Fruit fly (Drosophila melanogaster) whole organism, embryonic: ENCODE data around the gene CG8100.

Experiments
- Aef1 ChIP-seq: fragments of 200-800 bp; sonication (Bioruptor generic); IDR thresholded peaks from 3 replicates; pipeline ENCODE4 v1.3.6; 2022; ENCODE audit warnings: missing biosample characterization, missing genetic modification characterization
- Bgb ChIP-seq: fragments of 200-800 bp; sonication (Bioruptor generic); IDR thresholded peaks from 2 replicates; pipeline ENCODE4 v1.3.6; 2022; ENCODE audit warnings: missing biosample characterization, missing genetic modification characterization; ENCODE audit not compliant: partially characterized antibody
- CG10462 ChIP-seq: fragments of 200-800 bp; sonication (Bioruptor generic); optimal IDR thresholded peaks from 2 replicates; lab custom pipeline; 2016; ENCODE audit warnings: missing biosample characterization, missing genetic modification characterization
- CG10979 ChIP-seq: fragments of 200-800 bp; sonication (Bioruptor generic); optimal IDR thresholded peaks from 2 replicates; lab custom pipeline; 2018; ENCODE audit warnings: missing biosample characterization, mild to moderate bottlenecking, missing genetic modification characterization, moderate library complexity
- CG11093 ChIP-seq: fragments of 200-800 bp; sonication (Bioruptor generic); IDR thresholded peaks from 3 replicates; pipeline ENCODE4 v1.3.6; 2022; ENCODE audit warnings: missing biosample characterization, missing genetic modification characterization
- CG11504 ChIP-seq: fragments of 200-800 bp; sonication (Bioruptor generic); optimal IDR thresholded peaks from 3 replicates; lab custom pipeline; 2019; ENCODE audit warnings: missing biosample characterization, mild to moderate bottlenecking, missing genetic modification characterization, moderate library complexity
- CG11560 ChIP-seq: fragments of 200-800 bp; sonication (Bioruptor generic); IDR thresholded peaks from 3 replicates; pipeline ENCODE4 v1.3.6; 2022; ENCODE audit warnings: missing biosample characterization, missing genetic modification characterization
- CG12769 ChIP-seq: fragments of 200-800 bp; sonication (Bioruptor generic); optimal IDR thresholded peaks from 2 replicates; lab custom pipeline; 2019; ENCODE audit warnings: missing biosample characterization, mild to moderate bottlenecking, missing genetic modification characterization, moderate library complexity
- CG12942 ChIP-seq: fragments of 200-800 bp; sonication (Bioruptor generic); optimal IDR thresholded peaks from 3 replicates; lab custom pipeline; 2016; ENCODE audit warnings: missing biosample characterization, missing genetic modification characterization
- CG13296 ChIP-seq: fragments of 200-800 bp; sonication (Bioruptor generic); optimal IDR thresholded peaks from 3 replicates; lab custom pipeline; 2018; ENCODE audit warnings: missing biosample characterization, mild to moderate bottlenecking, missing genetic modification characterization
- CG14710 ChIP-seq: fragments of 200-800 bp; sonication (Bioruptor generic); optimal IDR thresholded peaks from 3 replicates; lab custom pipeline; 2019; ENCODE audit warnings: missing biosample characterization, mild to moderate bottlenecking, missing genetic modification characterization, moderate library complexity
- CG15269 ChIP-seq: fragments of 200-800 bp; sonication (Bioruptor generic); optimal IDR thresholded peaks from 2 replicates; lab custom pipeline; 2018; ENCODE audit warnings: missing biosample characterization, mild to moderate bottlenecking, missing genetic modification characterization, moderate library complexity
- CG1603 ChIP-seq: fragments of 200-800 bp; sonication (Bioruptor generic); optimal IDR thresholded peaks from 2 replicates; lab custom pipeline; 2019; ENCODE audit warnings: missing biosample characterization, mild to moderate bottlenecking, missing genetic modification characterization, moderate library complexity
- CG18619 ChIP-seq: fragments of 200-800 bp; sonication (Bioruptor generic); optimal IDR thresholded peaks from 3 replicates; lab custom pipeline; 2017; ENCODE audit warnings: missing biosample characterization, mild to moderate bottlenecking, missing genetic modification characterization
- CG18764 ChIP-seq: fragments of 200-800 bp; sonication (Bioruptor generic); optimal IDR thresholded peaks from 3 replicates; lab custom pipeline; 2016; ENCODE audit warnings: missing biosample characterization, missing genetic modification characterization
- CG2129 ChIP-seq: fragments of 200-800 bp; sonication (Bioruptor generic); IDR thresholded peaks from 2 replicates; pipeline ENCODE4 v1.3.6; 2022; ENCODE audit warnings: missing biosample characterization, missing genetic modification characterization; ENCODE audit not compliant: partially characterized antibody
- CG2202 ChIP-seq: fragments of 200-800 bp; sonication (Bioruptor generic); optimal IDR thresholded peaks from 2 replicates; lab custom pipeline; 2018; ENCODE audit warnings: missing biosample characterization, mild to moderate bottlenecking, missing genetic modification characterization
- CG2889 ChIP-seq: fragments of 200-800 bp; sonication (Bioruptor generic); IDR thresholded peaks from 3 replicates; pipeline ENCODE4 v1.3.6; 2022; ENCODE audit warnings: missing biosample characterization, missing genetic modification characterization
- CG30403 ChIP-seq: fragments of 200-800 bp; sonication (Bioruptor generic); optimal IDR thresholded peaks from 3 replicates; lab custom pipeline; 2016; ENCODE audit warnings: missing biosample characterization, missing genetic modification characterization
- CG3163 ChIP-seq: fragments of 200-800 bp; sonication (Bioruptor generic); optimal IDR thresholded peaks from 3 replicates; lab custom pipeline; 2016; ENCODE audit warnings: missing biosample characterization, missing genetic modification characterization
- CG34376 ChIP-seq: fragments of 200-800 bp; sonication (Bioruptor generic); optimal IDR thresholded peaks from 2 replicates; lab custom pipeline; 2018; ENCODE audit warnings: missing biosample characterization, mild to moderate bottlenecking, missing genetic modification characterization
- CG42726 ChIP-seq: fragments of 200-800 bp; sonication (Bioruptor generic); IDR thresholded peaks from 2 replicates; pipeline ENCODE4 v1.3.6; 2022; ENCODE audit warnings: missing biosample characterization, missing genetic modification characterization; ENCODE audit not compliant: partially characterized antibody
- CG4707 ChIP-seq: fragments of 200-800 bp; sonication (Bioruptor generic); optimal IDR thresholded peaks from 2 replicates; lab custom pipeline; 2018; ENCODE audit warnings: missing biosample characterization, mild to moderate bottlenecking, missing genetic modification characterization, moderate library complexity
- CG6683 ChIP-seq: fragments of 200-800 bp; sonication (Bioruptor generic); optimal IDR thresholded peaks from 2 replicates; lab custom pipeline; 2017; ENCODE audit warnings: missing biosample characterization, mild to moderate bottlenecking, missing genetic modification characterization, missing genetic modification reagents
- CG6791 ChIP-seq: fragments of 200-800 bp; sonication (Bioruptor generic); IDR thresholded peaks from 3 replicates; pipeline ENCODE4 v1.3.6; 2022; ENCODE audit warnings: missing biosample characterization, missing genetic modification characterization; ENCODE audit not compliant: partially characterized antibody
- CG6813 ChIP-seq: fragments of 200-800 bp; sonication (Bioruptor generic); optimal IDR thresholded peaks from 2 replicates; lab custom pipeline; 2017; ENCODE audit warnings: missing biosample characterization, missing genetic modification characterization, mild to moderate bottlenecking, moderate library complexity, missing genetic modification reagents
- CG8388 ChIP-seq: fragments of 200-800 bp; sonication (Bioruptor generic); optimal IDR thresholded peaks from 2 replicates; lab custom pipeline; 2019; ENCODE audit warnings: missing biosample characterization, mild to moderate bottlenecking, missing genetic modification characterization, moderate library complexity
- Dfd ChIP-seq, 2 experiments: fragments of >200 bp; optimal IDR thresholded peaks; 2 replicates each; lab custom pipeline; 2017; ENCODE audit warnings: missing biosample characterization in 2 of 2, missing genetic modification characterization in 2 of 2
- Mad ChIP-seq: fragments of 200-800 bp; sonication (Bioruptor generic); optimal IDR thresholded peaks from 2 replicates; lab custom pipeline; 2016; ENCODE audit warnings: missing biosample characterization, missing genetic modification characterization
- Mes4 ChIP-seq: fragments of 200-800 bp; sonication (Bioruptor generic); optimal IDR thresholded peaks from 2 replicates; lab custom pipeline; 2016; ENCODE audit warnings: missing biosample characterization, missing genetic modification characterization
- Mrtf ChIP-seq: fragments of 200-800 bp; sonication (Bioruptor generic); IDR thresholded peaks from 3 replicates; pipeline ENCODE4 v1.3.6; 2022; ENCODE audit warnings: missing biosample characterization, missing genetic modification characterization
- Nf-YC ChIP-seq: fragments of 200-800 bp; optimal IDR thresholded peaks from 3 replicates; lab custom pipeline; 2019; ENCODE audit warnings: missing biosample characterization, mild to moderate bottlenecking, missing genetic modification characterization, moderate library complexity
- Oaz ChIP-seq: fragments of 200-800 bp; sonication (Bioruptor generic); IDR thresholded peaks from 2 replicates; pipeline ENCODE4 v1.3.6; 2022; ENCODE audit warnings: missing biosample characterization, missing genetic modification characterization
- Oli ChIP-seq: fragments of 200-800 bp; sonication (Bioruptor generic); optimal IDR thresholded peaks from 2 replicates; lab custom pipeline; 2018; ENCODE audit warnings: missing biosample characterization, mild to moderate bottlenecking, missing genetic modification characterization, moderate library complexity
- Scr ChIP-seq: fragments of 200-800 bp; sonication (Bioruptor generic); IDR thresholded peaks from 2 replicates; pipeline ENCODE4 v1.3.6; 2022; ENCODE audit warnings: missing biosample characterization, missing genetic modification characterization; ENCODE audit not compliant: partially characterized antibody
- YL-1 ChIP-seq: fragments of 200-800 bp; sonication (Bioruptor generic); optimal IDR thresholded peaks from 3 replicates; lab custom pipeline; 2017; ENCODE audit warnings: missing biosample characterization, mild to moderate bottlenecking, missing genetic modification characterization
- ase ChIP-seq: fragments of 200-800 bp; sonication (Bioruptor generic); IDR thresholded peaks from 3 replicates; pipeline ENCODE4 v1.3.6; 2022; ENCODE audit warnings: missing biosample characterization, missing genetic modification characterization
- chinmo ChIP-seq: fragments of 200-800 bp; sonication (Bioruptor generic); IDR thresholded peaks from 4 replicates; pipeline ENCODE4 v1.3.6; 2022; ENCODE audit warnings: missing biosample characterization, missing genetic modification characterization; ENCODE audit not compliant: partially characterized antibody
- crc ChIP-seq: fragments of 200-800 bp; sonication (Bioruptor generic); optimal IDR thresholded peaks from 2 replicates; lab custom pipeline; 2016; ENCODE audit warnings: missing biosample characterization, missing genetic modification characterization
- en ChIP-seq: fragments of 200-800 bp; sonication (Bioruptor generic); optimal IDR thresholded peaks from 2 replicates; lab custom pipeline; 2016; ENCODE audit warnings: missing biosample characterization, missing genetic modification characterization
- gcm2 ChIP-seq: fragments of 200-800 bp; sonication (Bioruptor generic); optimal IDR thresholded peaks from 2 replicates; lab custom pipeline; 2016; ENCODE audit warnings: missing biosample characterization, missing genetic modification characterization
- knrl ChIP-seq: fragments of 200-800 bp; sonication (Bioruptor generic); IDR thresholded peaks from 3 replicates; pipeline ENCODE4 v1.3.6; 2022; ENCODE audit warnings: missing biosample characterization, missing genetic modification characterization; ENCODE audit not compliant: partially characterized antibody
- lmd ChIP-seq: fragments of 200-800 bp; sonication (Bioruptor generic); IDR thresholded peaks from 2 replicates; pipeline ENCODE4 v1.3.6; 2022; ENCODE audit warnings: missing biosample characterization, missing genetic modification characterization
- nmo ChIP-seq: fragments of 200-800 bp; sonication (Bioruptor generic); optimal IDR thresholded peaks from 2 replicates; lab custom pipeline; 2018; ENCODE audit warnings: missing biosample characterization, mild to moderate bottlenecking, missing genetic modification characterization, moderate library complexity
- pho ChIP-seq: fragments of 200-800 bp; sonication (Bioruptor generic); optimal IDR thresholded peaks from 2 replicates; lab custom pipeline; 2016; ENCODE audit warnings: missing biosample characterization, missing genetic modification characterization
- rib ChIP-seq: fragments of 200-800 bp; sonication (Bioruptor generic); IDR thresholded peaks from 2 replicates; pipeline ENCODE4 v1.3.6; 2022; ENCODE audit warnings: missing biosample characterization, missing genetic modification characterization
- tgo ChIP-seq: fragments of 200-800 bp; sonication (Bioruptor generic); IDR thresholded peaks from 3 replicates; pipeline ENCODE4 v1.3.6; 2022; ENCODE audit warnings: missing biosample characterization, missing genetic modification characterization
- tio ChIP-seq: fragments of 200-800 bp; sonication (Bioruptor generic); optimal IDR thresholded peaks from 2 replicates; lab custom pipeline; 2017; ENCODE audit warnings: missing biosample characterization, missing genetic modification characterization, inconsistent platforms
- tx ChIP-seq: fragments of 200-800 bp; sonication (Bioruptor generic); optimal IDR thresholded peaks from 2 replicates; lab custom pipeline; 2016; ENCODE audit warnings: missing biosample characterization, missing genetic modification characterization
- zf30C ChIP-seq: fragments of 200-800 bp; sonication (Bioruptor generic); optimal IDR thresholded peaks from 3 replicates; lab custom pipeline; 2018; ENCODE audit warnings: missing biosample characterization, mild to moderate bottlenecking, missing genetic modification characterization
- zfh1 ChIP-seq: fragments of 200-800 bp; sonication (Bioruptor generic); IDR thresholded peaks from 3 replicates; pipeline ENCODE4 v1.3.6; 2022; ENCODE audit warnings: missing biosample characterization, missing genetic modification characterization

CG8100 gene

DNA sequence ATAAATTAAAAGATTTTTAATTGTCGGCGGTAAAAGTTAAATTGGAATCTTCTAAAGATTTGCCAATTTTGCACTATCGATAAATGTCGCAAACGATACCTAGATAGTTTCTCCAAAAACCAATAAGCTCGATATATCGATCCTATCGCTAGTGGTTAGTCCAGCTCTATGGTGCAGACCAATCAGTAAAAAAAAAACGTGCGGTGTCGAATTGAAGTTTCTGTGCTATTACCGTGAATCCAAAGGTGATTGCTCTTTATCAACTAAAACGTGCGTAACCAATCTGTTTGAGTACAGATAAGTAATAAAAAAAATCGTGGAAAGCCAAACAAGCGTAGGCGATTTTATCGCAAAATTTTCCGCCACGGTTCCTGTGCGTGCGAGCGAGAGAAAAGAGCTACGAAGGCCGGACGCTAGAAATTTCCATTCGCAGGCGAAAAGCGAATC lies 46.5 kb upstream of the CG8100 start, which contains the start of gene Hsp110 (continued):
- TF ChIP-seq en (GFP tag; lab: Kevin White, UChicago), result no peak
- no peak for TF ChIP-seq CG18764
- no peak for TF ChIP-seq CG11093 (GFP tag; lab: Robert Waterston, UW)
- no peak for TF ChIP-seq tx (GFP tag; lab: Kevin White, UChicago)
- TF ChIP-seq CG13296 (GFP tag; lab: Kevin White, UChicago), result peak; percentile 54
- TF ChIP-seq nmo, result peak; percentile 53
- TF ChIP-seq pho (GFP tag; lab: Kevin White, UChicago), result peak; percentile 10
- no peak for TF ChIP-seq Aef1
- no peak for TF ChIP-seq zfh1 (GFP tag; lab: Robert Waterston, UW)
- peak; percentile 81 for TF ChIP-seq rib
- peak; percentile 67 for TF ChIP-seq CG1603
- no peak for TF ChIP-seq Oaz
- TF ChIP-seq CG6791 (GFP tag; lab: Robert Waterston, UW), result peak; percentile 100
- no peak for TF ChIP-seq crc
- TF ChIP-seq CG2129 (GFP tag; lab: Robert Waterston, UW), result peak; percentile 96
- no peak for TF ChIP-seq Mes4 (GFP tag; lab: Kevin White, UChicago)
- TF ChIP-seq Mrtf, result no peak
- no peak for TF ChIP-seq CG18619 (GFP tag; lab: Kevin White, UChicago)
- TF ChIP-seq tgo (GFP tag; lab: Robert Waterston, UW), result no peak
- TF ChIP-seq CG12942, result no peak
- peak; percentile 99 for TF ChIP-seq CG42726
- TF ChIP-seq CG4707 (GFP tag; lab: Kevin White, UChicago), result no peak
- TF ChIP-seq CG15269 (tag; lab: Kevin White, UChicago), result no peak
- no peak for TF ChIP-seq lmd (GFP tag; lab: Robert Waterston, UW)
- peak; percentile 70 for TF ChIP-seq CG14710 (tag; lab: Kevin White, UChicago)
- peak; percentile 32 for TF ChIP-seq Nf-YC (tag; lab: Kevin White, UChicago)
- peak; percentile 11 for TF ChIP-seq CG30403 (GFP tag; lab: Kevin White, UChicago)
- no peak for TF ChIP-seq zf30C (GFP tag; lab: Kevin White, UChicago)
- no peak for TF ChIP-seq gcm2 (GFP tag; lab: Kevin White, UChicago)
- TF ChIP-seq CG3163 (GFP tag; lab: Kevin White, UChicago), result no peak
- no peak for TF ChIP-seq CG6813 (GFP tag; lab: Kevin White, UChicago)
- TF ChIP-seq CG2889, result no peak
- TF ChIP-seq CG34376 (GFP tag; lab: Kevin White, UChicago), result peak; percentile 72
- TF ChIP-seq Bgb (GFP tag; lab: Robert Waterston, UW), result peak; percentile 100
- peak; percentile 99 for TF ChIP-seq Scr (GFP tag; lab: Robert Waterston, UW)
- TF ChIP-seq YL-1 (GFP tag; lab: Kevin White, UChicago), result peak; percentile 58
- peak; percentile 99 for TF ChIP-seq knrl (GFP tag; lab: Robert Waterston, UW)
- no peak for TF ChIP-seq CG11560
- TF ChIP-seq CG12769, result no peak
- no peak for TF ChIP-seq Oli (tag; lab: Kevin White, UChicago)
- TF ChIP-seq CG10462 (GFP tag; lab: Kevin White, UChicago), result no peak
- TF ChIP-seq CG11504 (tag; lab: Kevin White, UChicago), result no peak
- TF ChIP-seq CG10979, result peak; percentile 25
- TF ChIP-seq CG8388, result no peak
- TF ChIP-seq ase (GFP tag; lab: Robert Waterston, UW), result no peak
- TF ChIP-seq tio (GFP tag; lab: Kevin White, UChicago), result no peak
- no peak for TF ChIP-seq CG2202 (tag; lab: Kevin White, UChicago)
- TF ChIP-seq CG6683 (GFP tag; lab: Kevin White, UChicago), result no peak
- peak; percentile 99 for TF ChIP-seq chinmo (GFP tag; lab: Robert Waterston, UW)
- no peak for TF ChIP-seq Dfd (GFP tag; optimal IDR thresholded peaks at IDR 0.05; lab: Kevin White, UChicago)
- no peak for TF ChIP-seq Mad (GFP tag; lab: Kevin White, UChicago)
